Worm (Caenorhabditis elegans): ENCODE measurements around the gene R07G3.8.
A peak's percentile ranks its signal among the peaks of the same experiment; 100 is the strongest.

ce11 chrII:7635296-7635695 is 15.0 kb upstream of the R07G3.8 start:
- no peak for TF ChIP-seq ceh-28 (tag; optimal IDR thresholded peaks at IDR 0.05)
- no peak for TF ChIP-seq ceh-32 (tag; optimal IDR thresholded peaks at IDR 0.05; ENCODE audit: poor library complexity)
- no peak for TF ChIP-seq zag-1 (tag; optimal IDR thresholded peaks at IDR 0.05)
- no peak for TF ChIP-seq dve-1 (tag; optimal IDR thresholded peaks at IDR 0.05; ENCODE audit: insufficient read depth)
- TF ChIP-seq dpl-1 (GFP tag; optimal IDR thresholded peaks at IDR 0.05) = no peak
- TF ChIP-seq nhr-76 (tag; optimal IDR thresholded peaks at IDR 0.05) = no peak
- TF ChIP-seq aha-1 (tag) = peak; percentile 11
